Fruit fly (Drosophila melanogaster) whole organism, embryonic: ENCODE data around the gene trbl.

ENCODE experiments used
- Antp ChIP-seq: fragments of 200-800 bp; sonication (Bioruptor generic); optimal IDR thresholded peaks from 3 replicates; lab custom pipeline; 2016; ENCODE audit warnings: missing biosample characterization, missing genetic modification characterization
- Atf3 ChIP-seq: fragments of 200-800 bp; sonication (Bioruptor generic); optimal IDR thresholded peaks from 3 replicates; lab custom pipeline; 2016; ENCODE audit warnings: missing biosample characterization, missing genetic modification characterization
- CG1024 ChIP-seq: fragments of 200-800 bp; sonication (Bioruptor generic); IDR thresholded peaks from 2 replicates; pipeline ENCODE4 v1.3.6; 2022; ENCODE audit warnings: missing biosample characterization, missing genetic modification characterization
- CG10267 ChIP-seq: fragments of 200-800 bp; sonication (Bioruptor generic); optimal IDR thresholded peaks from 2 replicates; lab custom pipeline; 2018; ENCODE audit warnings: missing biosample characterization, mild to moderate bottlenecking, missing genetic modification characterization, moderate library complexity
- CG11695 ChIP-seq: fragments of 200-800 bp; sonication (Bioruptor generic); IDR thresholded peaks from 3 replicates; pipeline ENCODE4 v1.3.6; 2022; ENCODE audit warnings: missing biosample characterization, missing genetic modification characterization
- CG12236 ChIP-seq: fragments of 200-800 bp; sonication (Bioruptor generic); optimal IDR thresholded peaks from 2 replicates; lab custom pipeline; 2016; ENCODE audit warnings: missing biosample characterization, missing genetic modification characterization
- CG12659 ChIP-seq: fragments of 200-800 bp; sonication (Bioruptor generic); optimal IDR thresholded peaks from 3 replicates; lab custom pipeline; 2017; ENCODE audit warnings: mild to moderate bottlenecking, missing biosample characterization, missing genetic modification reagents, missing genetic modification characterization
- CG13296 ChIP-seq: fragments of 200-800 bp; sonication (Bioruptor generic); optimal IDR thresholded peaks from 3 replicates; lab custom pipeline; 2018; ENCODE audit warnings: missing biosample characterization, mild to moderate bottlenecking, missing genetic modification characterization
- CG14441 ChIP-seq: fragments of 200-800 bp; sonication (Bioruptor generic); IDR thresholded peaks from 2 replicates; pipeline ENCODE4 v1.3.6; 2022; ENCODE audit warnings: missing biosample characterization, missing genetic modification characterization
- CG15514 ChIP-seq: fragments of 200-800 bp; sonication (Bioruptor generic); optimal IDR thresholded peaks from 3 replicates; lab custom pipeline; 2017; ENCODE audit warnings: missing biosample characterization, missing genetic modification characterization, mild to moderate bottlenecking, moderate library complexity, missing genetic modification reagents
- CG1603 ChIP-seq: fragments of 200-800 bp; sonication (Bioruptor generic); optimal IDR thresholded peaks from 2 replicates; lab custom pipeline; 2019; ENCODE audit warnings: missing biosample characterization, mild to moderate bottlenecking, missing genetic modification characterization, moderate library complexity
- CG16779 ChIP-seq: fragments of 200-800 bp; sonication (Bioruptor generic); IDR thresholded peaks from 2 replicates; pipeline ENCODE4 v1.3.6; 2022; ENCODE audit warnings: missing biosample characterization, missing genetic modification characterization
- CG16863 ChIP-seq: fragments of 200-800 bp; sonication (Bioruptor generic); optimal IDR thresholded peaks from 3 replicates; lab custom pipeline; 2016; ENCODE audit warnings: missing biosample characterization, missing genetic modification characterization
- CG2120 ChIP-seq: fragments of 200-800 bp; sonication (Bioruptor generic); optimal IDR thresholded peaks from 3 replicates; lab custom pipeline; 2016; ENCODE audit warnings: missing biosample characterization, missing genetic modification characterization
- CG30403 ChIP-seq: fragments of 200-800 bp; sonication (Bioruptor generic); optimal IDR thresholded peaks from 3 replicates; lab custom pipeline; 2016; ENCODE audit warnings: missing biosample characterization, missing genetic modification characterization
- CG3407 ChIP-seq: fragments of 200-800 bp; sonication (Bioruptor generic); optimal IDR thresholded peaks from 2 replicates; lab custom pipeline; 2018; ENCODE audit warnings: missing biosample characterization, mild to moderate bottlenecking, missing genetic modification characterization
- CG34376 ChIP-seq: fragments of 200-800 bp; sonication (Bioruptor generic); optimal IDR thresholded peaks from 2 replicates; lab custom pipeline; 2018; ENCODE audit warnings: missing biosample characterization, mild to moderate bottlenecking, missing genetic modification characterization
- CG42726 ChIP-seq: fragments of 200-800 bp; sonication (Bioruptor generic); IDR thresholded peaks from 2 replicates; pipeline ENCODE4 v1.3.6; 2022; ENCODE audit warnings: missing biosample characterization, missing genetic modification characterization; ENCODE audit not compliant: partially characterized antibody
- CG6689 ChIP-seq: fragments of 200-800 bp; sonication (Bioruptor generic); IDR thresholded peaks from 2 replicates; pipeline ENCODE4 v1.3.6; 2022; ENCODE audit warnings: missing biosample characterization, missing genetic modification characterization
- CG7745 ChIP-seq: fragments of 200-800 bp; sonication (Bioruptor generic); optimal IDR thresholded peaks from 2 replicates; lab custom pipeline; 2018; ENCODE audit warnings: missing biosample characterization, mild to moderate bottlenecking, missing genetic modification characterization, moderate library complexity
- CG9215 ChIP-seq: fragments of 200-800 bp; sonication (Bioruptor generic); IDR thresholded peaks from 2 replicates; pipeline ENCODE4 v1.3.6; 2022; ENCODE audit warnings: missing biosample characterization, missing genetic modification characterization
- CHES-1-like ChIP-seq: fragments of 200-800 bp; sonication (Bioruptor generic); optimal IDR thresholded peaks from 2 replicates; lab custom pipeline; 2016; ENCODE audit warnings: missing biosample characterization, missing genetic modification characterization
- CTCF ChIP-seq: fragments of 200-800 bp; sonication (Bioruptor generic); optimal IDR thresholded peaks from 2 replicates; lab custom pipeline; 2017; ENCODE audit warnings: missing biosample characterization, mild to moderate bottlenecking, missing genetic modification characterization, moderate library complexity
- Dad ChIP-seq: fragments of 200-800 bp; sonication (Bioruptor generic); optimal IDR thresholded peaks from 3 replicates; lab custom pipeline; 2016; ENCODE audit warnings: missing biosample characterization, missing genetic modification characterization
- ERR ChIP-seq: fragments of 200-800 bp; sonication (Bioruptor generic); optimal IDR thresholded peaks from 2 replicates; lab custom pipeline; 2016; ENCODE audit warnings: missing biosample characterization, missing genetic modification characterization
- Ets65A ChIP-seq: fragments of 200-800 bp; sonication (Bioruptor generic); peaks from one replicate; lab custom pipeline; 2016; ENCODE audit warnings: missing biosample characterization, missing genetic modification characterization
- Gsc ChIP-seq: fragments of 200-800 bp; sonication (Bioruptor generic); IDR thresholded peaks from 2 replicates; pipeline ENCODE4 v1.3.6; 2022; ENCODE audit warnings: missing biosample characterization, missing genetic modification characterization
- Hmx ChIP-seq: fragments of 200-800 bp; sonication (Bioruptor generic); optimal IDR thresholded peaks from 2 replicates; lab custom pipeline; 2016; ENCODE audit warnings: missing biosample characterization, missing genetic modification characterization
- Kr ChIP-seq: fragments of 200-800 bp; sonication (Bioruptor generic); optimal IDR thresholded peaks from 2 replicates; lab custom pipeline; 2017; ENCODE audit warnings: missing biosample characterization, mild to moderate bottlenecking, missing genetic modification characterization
- Max ChIP-seq: fragments of 200-800 bp; sonication (Bioruptor generic); optimal IDR thresholded peaks from 2 replicates; lab custom pipeline; 2016; ENCODE audit warnings: missing biosample characterization, mild to moderate bottlenecking, missing genetic modification characterization
- Meics ChIP-seq: fragments of 200-800 bp; sonication (Bioruptor generic); optimal IDR thresholded peaks from 2 replicates; lab custom pipeline; 2017; ENCODE audit warnings: missing biosample characterization, mild to moderate bottlenecking, missing genetic modification characterization
- NC2β ChIP-seq: fragments of 200-800 bp; sonication (Bioruptor generic); optimal IDR thresholded peaks from 2 replicates; lab custom pipeline; 2016; ENCODE audit warnings: missing biosample characterization, missing genetic modification characterization
- Opbp ChIP-seq: fragments of 200-800 bp; sonication (Bioruptor generic); IDR thresholded peaks from 3 replicates; pipeline ENCODE4 v1.3.6; 2022; ENCODE audit warnings: missing biosample characterization, missing genetic modification characterization; ENCODE audit not compliant: partially characterized antibody
- Ptx1 ChIP-seq: fragments of 200-800 bp; sonication (Bioruptor generic); IDR thresholded peaks from 2 replicates; pipeline ENCODE4 v1.3.6; 2022; ENCODE audit warnings: missing biosample characterization, missing genetic modification characterization
- Sox100B ChIP-seq: fragments of 200-800 bp; sonication (Bioruptor generic); optimal IDR thresholded peaks from 3 replicates; lab custom pipeline; 2018; ENCODE audit warnings: missing biosample characterization, mild to moderate bottlenecking, missing genetic modification characterization
- Tbp ChIP-seq: fragments of >200 bp; optimal IDR thresholded peaks from 2 replicates; lab custom pipeline; 2018; ENCODE audit warnings: missing biosample characterization, missing genetic modification characterization
- caup ChIP-seq: fragments of 200-800 bp; sonication (Bioruptor generic); optimal IDR thresholded peaks from 3 replicates; lab custom pipeline; 2017; ENCODE audit warnings: missing biosample characterization, mild to moderate bottlenecking, missing genetic modification characterization, moderate library complexity; ENCODE audit not compliant: severe bottlenecking
- ci ChIP-seq: fragments of 200-800 bp; sonication (Bioruptor generic); IDR thresholded peaks from 3 replicates; pipeline ENCODE4 v1.3.6; 2022; ENCODE audit warnings: missing biosample characterization, missing genetic modification characterization
- grn ChIP-seq: fragments of 200-800 bp; sonication (Bioruptor generic); optimal IDR thresholded peaks from 3 replicates; lab custom pipeline; 2017; ENCODE audit warnings: missing biosample characterization, missing genetic modification characterization
- kay ChIP-seq: fragments of 200-800 bp; sonication (Bioruptor generic); optimal IDR thresholded peaks from 2 replicates; lab custom pipeline; 2016; ENCODE audit warnings: missing biosample characterization, missing genetic modification characterization
- lilli ChIP-seq: fragments of 200-800 bp; sonication (Bioruptor generic); optimal IDR thresholded peaks from 3 replicates; lab custom pipeline; 2016; ENCODE audit warnings: missing biosample characterization, missing genetic modification characterization
- nmo ChIP-seq: fragments of 200-800 bp; sonication (Bioruptor generic); optimal IDR thresholded peaks from 2 replicates; lab custom pipeline; 2018; ENCODE audit warnings: missing biosample characterization, mild to moderate bottlenecking, missing genetic modification characterization, moderate library complexity
- odd ChIP-seq: fragments of 200-800 bp; sonication (Bioruptor generic); optimal IDR thresholded peaks from 2 replicates; lab custom pipeline; 2017; ENCODE audit warnings: missing biosample characterization, mild to moderate bottlenecking, missing genetic modification characterization
- peb ChIP-seq: fragments of 200-800 bp; sonication (Bioruptor generic); IDR thresholded peaks from 2 replicates; pipeline ENCODE4 v1.3.6; 2022; ENCODE audit warnings: missing biosample characterization, missing genetic modification characterization
- pros ChIP-seq: fragments of 200-800 bp; sonication (Bioruptor generic); optimal IDR thresholded peaks from 3 replicates; lab custom pipeline; 2019; ENCODE audit warnings: missing biosample characterization, mild to moderate bottlenecking, missing genetic modification characterization, moderate library complexity
- rib ChIP-seq: fragments of 200-800 bp; sonication (Bioruptor generic); IDR thresholded peaks from 2 replicates; pipeline ENCODE4 v1.3.6; 2022; ENCODE audit warnings: missing biosample characterization, missing genetic modification characterization
- salm ChIP-seq: fragments of 200-800 bp; sonication (Bioruptor generic); optimal IDR thresholded peaks from 2 replicates; lab custom pipeline; 2018; ENCODE audit warnings: missing biosample characterization, mild to moderate bottlenecking, missing genetic modification characterization
- scrt ChIP-seq: fragments of 200-800 bp; sonication (Bioruptor generic); optimal IDR thresholded peaks from 2 replicates; lab custom pipeline; 2018; ENCODE audit warnings: missing biosample characterization, mild to moderate bottlenecking, missing genetic modification characterization, moderate library complexity
- trh ChIP-seq: fragments of 200-800 bp; sonication (Bioruptor generic); optimal IDR thresholded peaks from 2 replicates; lab custom pipeline; 2016; ENCODE audit warnings: missing biosample characterization, missing genetic modification characterization
- wdn ChIP-seq: fragments of 200-800 bp; sonication (Bioruptor generic); IDR thresholded peaks from 2 replicates; pipeline ENCODE4 v1.3.6; 2022; ENCODE audit warnings: missing biosample characterization, missing genetic modification characterization
- zf30C ChIP-seq: fragments of 200-800 bp; sonication (Bioruptor generic); optimal IDR thresholded peaks from 3 replicates; lab custom pipeline; 2018; ENCODE audit warnings: missing biosample characterization, mild to moderate bottlenecking, missing genetic modification characterization
- zfh2 ChIP-seq: fragments of 200-800 bp; sonication (Bioruptor generic); optimal IDR thresholded peaks from 2 replicates; lab custom pipeline; 2016; ENCODE audit warnings: missing biosample characterization, missing genetic modification characterization

The trbl gene

DNA sequence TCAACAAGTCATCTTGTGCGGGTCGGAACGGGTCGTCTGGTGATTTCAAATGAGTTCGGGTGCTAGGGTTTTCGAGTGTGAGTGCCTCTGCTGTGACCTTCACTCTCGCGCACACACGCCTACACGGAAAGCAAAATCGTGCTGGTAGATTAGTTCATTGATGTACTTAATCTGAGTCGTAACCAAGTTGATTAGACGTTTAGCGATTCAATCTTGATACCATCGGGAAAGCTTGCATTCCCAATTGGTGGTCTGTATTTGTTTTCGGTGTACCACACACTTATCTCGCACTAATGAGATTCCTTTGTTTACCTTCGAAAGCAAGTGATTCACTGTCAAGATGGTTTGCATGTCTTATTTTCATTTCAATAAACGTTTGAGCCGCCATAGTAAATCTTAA lies 12.4 kb downstream of the trbl start:
- TF ChIP-seq Kr (GFP tag; lab: Kevin White, UChicago) (no peak), CG12236 (GFP tag; lab: Kevin White, UChicago) (peak; percentile 16), odd (GFP tag; lab: Kevin White, UChicago) (no peak), scrt (GFP tag; lab: Kevin White, UChicago) (no peak), kay (GFP tag; lab: Kevin White, UChicago) (peak; percentile 38), CG42726 (GFP tag; lab: Robert Waterston, UW) (no peak), CG7745 (tag; lab: Kevin White, UChicago) (no peak), peb (GFP tag; lab: Robert Waterston, UW) (no peak), Atf3 (GFP tag; lab: Kevin White, UChicago) (no peak), NC2β (GFP tag; lab: Kevin White, UChicago) (peak; percentile 6), rib (GFP tag; lab: Robert Waterston, UW) (0 out of 2 replicates have a peak, but pooled peaks have one; percentile 19), wdn (GFP tag; lab: Robert Waterston, UW) (peak; percentile 54; the same call in 1 of the 2 replicates), zfh2 (GFP tag; lab: Kevin White, UChicago) (peak; percentile 7), CG2120 (peak; percentile 76), CG30403 (peak; percentile 31), Gsc (no peak), Opbp (GFP tag; lab: Robert Waterston, UW) (no peak), CHES-1-like (peak; percentile 36), zf30C (GFP tag; lab: Kevin White, UChicago) (peak; percentile 69), CG16779 (GFP tag; lab: Robert Waterston, UW) (no peak), Hmx (GFP tag; lab: Kevin White, UChicago) (no peak), CG15514 (GFP tag; lab: Kevin White, UChicago) (peak; percentile 40), CG3407 (GFP tag; lab: Kevin White, UChicago) (no peak), CTCF (GFP tag; lab: Kevin White, UChicago) (no peak), Sox100B (GFP tag; lab: Kevin White, UChicago) (no peak), trh (no peak), CG6689 (peak; percentile 37; the same call in 1 of the 2 replicates), pros (GFP tag; lab: Kevin White, UChicago) (no peak), Ets65A (GFP tag; lab: Kevin White, UChicago) (peak; percentile 85), Antp (GFP tag; lab: Kevin White, UChicago) (peak; percentile 59), ERR (GFP tag; lab: Kevin White, UChicago) (peak; percentile 59), Tbp (no peak), CG10267 (no peak), Ptx1 (peak; percentile 57), Dad (GFP tag; lab: Kevin White, UChicago) (no peak), nmo (GFP tag; lab: Kevin White, UChicago) (peak; percentile 0), CG12659 (GFP tag; lab: Kevin White, UChicago) (peak; percentile 22), salm (tag; lab: Kevin White, UChicago) (no peak), caup (GFP tag; lab: Kevin White, UChicago) (peak; percentile 50), CG1024 (GFP tag; lab: Robert Waterston, UW) (peak; percentile 3; the same call in 1 of the 2 replicates), lilli (peak; percentile 68), CG11695 (peak; percentile 66), CG16863 (GFP tag; lab: Kevin White, UChicago) (no peak), CG9215 (GFP tag; lab: Robert Waterston, UW) (no peak), CG1603 (tag; lab: Kevin White, UChicago) (peak; percentile 47), CG14441 (GFP tag; lab: Robert Waterston, UW) (peak; percentile 60; the same call in 1 of the 2 replicates), Meics (peak; percentile 46), grn (peak; percentile 78), CG34376 (peak; percentile 86), CG13296 (GFP tag; lab: Kevin White, UChicago) (peak; percentile 42), ci (GFP tag; lab: Robert Waterston, UW) (peak; percentile 27; the same call in 1 of the 3 replicates), Max (GFP tag; lab: Kevin White, UChicago) (peak; percentile 24)
